Worm (Caenorhabditis elegans) whole organism, young adult: Measurements from ENCODE around the gene che-7.

ENCODE experiments used
- F52B5.7 ChIP-seq: sonication (generic microtip); optimal IDR thresholded peaks from 2 replicates; lab custom pipeline; 2016; ENCODE audit warnings: mild to moderate bottlenecking, missing genetic modification characterization, missing compliant biosample characterization
- K11D2.4 ChIP-seq: fragments of 200-800 bp; sonication (Bioruptor generic); IDR thresholded peaks from 2 replicates; pipeline ENCODE4 v1.3.6; 2022; ENCODE audit warnings: missing genetic modification reagents, missing genetic modification characterization, missing compliant biosample characterization
- K12H6.12 ChIP-seq: fragments of 200-800 bp; sonication (Bioruptor generic); optimal IDR thresholded peaks from 2 replicates; lab custom pipeline; 2018; ENCODE audit warnings: mild to moderate bottlenecking, missing genetic modification characterization, missing compliant biosample characterization
- Y95B8A.8 ChIP-seq: fragments of 200-800 bp; sonication (Bioruptor generic); IDR thresholded peaks from 2 replicates; pipeline ENCODE4 v1.3.6; 2022; ENCODE audit warnings: missing genetic modification reagents, missing genetic modification characterization, missing compliant biosample characterization
- attf-5 ChIP-seq: fragments of 200-800 bp; sonication (Bioruptor generic); optimal IDR thresholded peaks from 2 replicates; lab custom pipeline; 2018; ENCODE audit warnings: mild to moderate bottlenecking, missing genetic modification characterization, missing compliant biosample characterization
- cebp-1 ChIP-seq, 2 experiments: fragments of 200-800 bp in 1 of 2; sonication (Bioruptor generic) in 1 of 2; sonication (generic microtip) in 1 of 2; IDR thresholded peaks in 1 of 2; optimal IDR thresholded peaks in 1 of 2; 2 replicates each; pipeline versions ENCODE4 v1.3.6 to Lab custom; 2017 to 2022; ENCODE audit warnings: missing compliant biosample characterization in 2 of 2, missing genetic modification characterization in 2 of 2, mild to moderate bottlenecking in 1 of 2, missing genetic modification reagents in 1 of 2, moderate library complexity in 1 of 2
- ceh-27 ChIP-seq: fragments of 200-800 bp; sonication (Bioruptor generic); optimal IDR thresholded peaks from 2 replicates; lab custom pipeline; 2018; ENCODE audit warnings: mild to moderate bottlenecking, missing genetic modification characterization, moderate library complexity, missing compliant biosample characterization
- dox-1 ChIP-seq: fragments of 200-800 bp; sonication (Bioruptor generic); IDR thresholded peaks from 2 replicates; pipeline ENCODE4 v1.3.6; 2022; ENCODE audit warnings: missing genetic modification reagents, missing genetic modification characterization, missing compliant biosample characterization
- dpff-1 ChIP-seq: sonication (generic microtip); optimal IDR thresholded peaks from 2 replicates; lab custom pipeline; 2017; ENCODE audit warnings: mild to moderate bottlenecking, missing genetic modification characterization, missing compliant biosample characterization
- hmg-1.2 ChIP-seq: fragments of 200-800 bp; sonication (Bioruptor generic); IDR thresholded peaks from 2 replicates; pipeline ENCODE4 v1.3.6; 2022; ENCODE audit warnings: missing genetic modification reagents, missing genetic modification characterization, missing compliant biosample characterization
- hrde-1 ChIP-seq: sonication (generic microtip); optimal IDR thresholded peaks from 2 replicates; lab custom pipeline; 2016; ENCODE audit warnings: missing genetic modification characterization, mild to moderate bottlenecking, missing compliant biosample characterization, moderate library complexity, missing genotype, missing genetic modification reagents, borderline replicate concordance
- lag-1 ChIP-seq: fragments of 200-800 bp; sonication (Bioruptor generic); IDR thresholded peaks from 2 replicates; pipeline ENCODE4 v1.3.6; 2022; ENCODE audit warnings: missing genetic modification reagents, missing genetic modification characterization, missing compliant biosample characterization
- let-526 ChIP-seq: fragments of 200-800 bp; sonication (Bioruptor generic); IDR thresholded peaks from 2 replicates; pipeline ENCODE4 v1.3.6; 2022; ENCODE audit warnings: missing genetic modification reagents, missing genetic modification characterization, missing compliant biosample characterization
- lsl-1 ChIP-seq: fragments of 200-800 bp; sonication (Bioruptor generic); optimal IDR thresholded peaks from 2 replicates; lab custom pipeline; 2018; ENCODE audit warnings: mild to moderate bottlenecking, missing genetic modification characterization, moderate library complexity, missing compliant biosample characterization
- madf-6 ChIP-seq: fragments of 200-800 bp; sonication (Bioruptor generic); IDR thresholded peaks from 2 replicates; pipeline ENCODE4 v1.3.6; 2022; ENCODE audit warnings: missing genetic modification reagents, missing genetic modification characterization, missing compliant biosample characterization
- madf-8 ChIP-seq: fragments of 200-800 bp; sonication (Bioruptor generic); conservative IDR thresholded peaks from 2 replicates; pipeline ENCODE4 v1.3.6; 2022; ENCODE audit warnings: missing genetic modification reagents, missing genetic modification characterization, missing compliant biosample characterization
- mcd-1 ChIP-seq: fragments of 200-800 bp; sonication (Bioruptor generic); IDR thresholded peaks from 2 replicates; pipeline ENCODE4 v1.3.6; 2022; ENCODE audit warnings: missing genetic modification reagents, missing genetic modification characterization, missing compliant biosample characterization
- mes-4 ChIP-seq: sonication (generic microtip); optimal IDR thresholded peaks from 2 replicates; lab custom pipeline; 2016; ENCODE audit warnings: missing genotype, missing genetic modification characterization, missing compliant biosample characterization
- nhr-80 ChIP-seq: sonication (generic microtip); optimal IDR thresholded peaks from 2 replicates; lab custom pipeline; 2016; ENCODE audit warnings: missing genetic modification characterization, missing compliant biosample characterization
- nhr-90 ChIP-seq: sonication (generic microtip); optimal IDR thresholded peaks from 2 replicates; lab custom pipeline; 2016; ENCODE audit warnings: missing genotype, mild to moderate bottlenecking, missing genetic modification characterization, missing compliant biosample characterization
- pbrm-1 ChIP-seq: fragments of 200-800 bp; sonication (Bioruptor generic); IDR thresholded peaks from 2 replicates; pipeline ENCODE4 v1.3.6; 2022; ENCODE audit warnings: missing genetic modification reagents, missing genetic modification characterization, missing compliant biosample characterization
- rec-8 ChIP-seq, 2 experiments: sonication (generic microtip); optimal IDR thresholded peaks; 2 replicates each; lab custom pipeline; 2016; ENCODE audit warnings: mild to moderate bottlenecking in 2 of 2, missing genetic modification characterization in 2 of 2, missing genetic modification reagents in 2 of 2, missing genotype in 2 of 2, missing biosample characterization in 1 of 2, missing compliant biosample characterization in 1 of 2, moderate library complexity in 1 of 2
- repo-1 ChIP-seq: sonication (generic microtip); optimal IDR thresholded peaks from 2 replicates; lab custom pipeline; 2017; ENCODE audit warnings: mild to moderate bottlenecking, missing genetic modification characterization, missing compliant biosample characterization
- sdz-38 ChIP-seq: sonication (generic microtip); optimal IDR thresholded peaks from 2 replicates; lab custom pipeline; 2016; ENCODE audit warnings: missing genotype, missing genetic modification characterization, missing compliant biosample characterization
- snpc-1.1 ChIP-seq: sonication (generic microtip); optimal IDR thresholded peaks from 2 replicates; lab custom pipeline; 2017; ENCODE audit warnings: missing genetic modification characterization, mild to moderate bottlenecking, missing compliant biosample characterization, antibody characterized with exemption, moderate library complexity, missing genotype, missing genetic modification reagents; ENCODE audit not compliant: insufficient read depth
- snpc-1.3 ChIP-seq: sonication (generic microtip); optimal IDR thresholded peaks from 2 replicates; lab custom pipeline; 2017; ENCODE audit warnings: missing genetic modification characterization, mild to moderate bottlenecking, missing compliant biosample characterization, antibody characterized with exemption, moderate library complexity, missing genotype, missing genetic modification reagents; ENCODE audit not compliant: insufficient read depth
- snpc-4 ChIP-seq, 5 experiments: fragments of 150-350 bp in 1 of 5; sonication (generic microtip) in 4 of 5; optimal IDR thresholded peaks; 2 replicates each; lab custom pipeline; 2014 to 2018; ENCODE audit warnings: missing genetic modification characterization in 5 of 5, missing biosample characterization in 3 of 5, antibody characterized with exemption in 2 of 5, mild to moderate bottlenecking in 2 of 5, missing compliant biosample characterization in 2 of 5, missing genotype in 2 of 5, moderate library complexity in 2 of 5, missing genetic modification reagents in 1 of 5
- somi-1 ChIP-seq: fragments of 200-800 bp; sonication (Bioruptor generic); optimal IDR thresholded peaks from 2 replicates; lab custom pipeline; 2018; ENCODE audit warnings: mild to moderate bottlenecking, missing genetic modification characterization, missing compliant biosample characterization
- xnd-1 ChIP-seq: sonication (generic microtip); optimal IDR thresholded peaks from 2 replicates; lab custom pipeline; 2016; ENCODE audit warnings: missing genotype, missing genetic modification reagents, missing genetic modification characterization, missing compliant biosample characterization
- zfh-2 ChIP-seq: fragments of 200-800 bp; sonication (Bioruptor generic); conservative IDR thresholded peaks from 2 replicates; pipeline ENCODE4 v1.3.6; 2022; ENCODE audit warnings: missing genetic modification reagents, missing genetic modification characterization, missing compliant biosample characterization
- ztf-18 ChIP-seq: sonication (generic microtip); optimal IDR thresholded peaks from 2 replicates; lab custom pipeline; 2016; ENCODE audit warnings: missing genotype, mild to moderate bottlenecking, missing genetic modification characterization, missing compliant biosample characterization
- ztf-25 ChIP-seq: fragments of 200-800 bp; sonication (Bioruptor generic); IDR thresholded peaks from 2 replicates; pipeline ENCODE4 v1.3.6; 2022; ENCODE audit warnings: missing genetic modification reagents, missing genetic modification characterization, missing compliant biosample characterization

che-7 gene

ce11 chrV:7980993-7981595 is 12.1 kb upstream of the che-7 start, which contains the start of gene F26D11.1:
F26D11.1 (plus strand) TSS chrV:7981545.
- TF ChIP-seq F52B5.7 (tag; lab: Kevin White, UChicago) (no peak), K11D2.4 (GFP tag; lab: Robert Waterston, UW) (no peak), sdz-38 (tag; lab: Kevin White, UChicago) (no peak), madf-6 (peak; percentile 82), madf-8 (peak; percentile 87), lsl-1 (peak; percentile 74), xnd-1 (tag; lab: Kevin White, UChicago) (peak; percentile 77), hrde-1 (tag; lab: Kevin White, UChicago) (no peak), snpc-1.1 (tag; lab: Kevin White, UChicago) (no peak), pbrm-1 (GFP tag; lab: Robert Waterston, UW) (no peak), let-526 (GFP tag; lab: Robert Waterston, UW) (no peak), lag-1 (GFP tag; lab: Robert Waterston, UW) (no peak), mes-4 (tag; lab: Kevin White, UChicago) (no peak), mcd-1 (GFP tag; lab: Robert Waterston, UW) (no peak)

ce11 chrV:7980370-7980987 is 11.5 kb upstream of the che-7 start:
- no peak for TF ChIP-seq ztf-25 (GFP tag; lab: Robert Waterston, UW)
- TF ChIP-seq somi-1, result peak; percentile 20
- TF ChIP-seq K12H6.12 (tag; lab: Kevin White, UChicago), result peak; percentile 10
- TF ChIP-seq cebp-1 (GFP tag; IDR thresholded peaks at IDR 0.05; lab: Robert Waterston, UW), result no peak
- peak; percentile 25 for TF ChIP-seq cebp-1 (tag; optimal IDR thresholded peaks at IDR 0.05; lab: Kevin White, UChicago)
- peak; percentile 56 for TF ChIP-seq zfh-2 (GFP tag; lab: Robert Waterston, UW)
- TF ChIP-seq snpc-1.3 (tag; lab: Kevin White, UChicago), result no peak

- TF ChIP-seq mcd-1 (GFP tag; lab: Robert Waterston, UW) (0 out of 2 replicates have a peak, but pooled peaks have one; percentile 22), ceh-27 (GFP tag; lab: Kevin White, UChicago) (peak; percentile 49), rec-8 (tag; optimal IDR thresholded peaks at IDR 0.05; lab: Kevin White, UChicago) (no peak), attf-5 (GFP tag; lab: Kevin White, UChicago) (peak; percentile 62), hmg-1.2 (GFP tag; lab: Robert Waterston, UW) (peak; percentile 44; the same call in 1 of the 2 replicates), dpff-1 (tag; lab: Kevin White, UChicago) (no peak), nhr-80 (tag; lab: Kevin White, UChicago) (peak; percentile 44), ztf-18 (tag; lab: Kevin White, UChicago) (no peak), cebp-1 (GFP tag; IDR thresholded peaks at IDR 0.05; lab: Robert Waterston, UW) (no peak), cebp-1 (tag; optimal IDR thresholded peaks at IDR 0.05; lab: Kevin White, UChicago) (peak; percentile 44), repo-1 (tag; lab: Kevin White, UChicago) (no peak), nhr-90 (no peak), dox-1 (GFP tag; lab: Robert Waterston, UW) (peak; percentile 44; the same call in 1 of the 2 replicates), snpc-4 (GFP tag; optimal IDR thresholded peaks at IDR 0.05; lab: Kevin White, UChicago) (no peak), snpc-4 (tag; optimal IDR thresholded peaks at IDR 0.05; lab: Kevin White, UChicago) (peak in 2 of 4 experiments; percentile 14 to 22), Y95B8A.8 (no peak)
- TF ChIP-seq, all 124 proteins: peak for 8
These were observed 9.8 kb upstream of the che-7 start for ce11 chrV:7978798-7979197.
